Worm (Caenorhabditis elegans) whole organism, L4 larva: ENCODE data around the gene F40G9.14.

Source experiments
- T20F7.1 ChIP-seq: fragments of 200-800 bp; sonication (Bioruptor generic); optimal IDR thresholded peaks from 2 replicates; lab custom pipeline; 2018; ENCODE audit warnings: mild to moderate bottlenecking, missing genetic modification characterization, missing compliant biosample characterization
- Y48G9A.11 ChIP-seq: fragments of 200-800 bp; sonication (Bioruptor generic); IDR thresholded peaks from 2 replicates; pipeline ENCODE4 v1.3.6; 2022; ENCODE audit warnings: missing genetic modification reagents, missing genetic modification characterization, missing compliant biosample characterization
- aha-1 ChIP-seq: fragments of 150-350 bp; peaks from one replicate; lab custom pipeline; 2014; ENCODE audit warnings: missing biosample characterization, missing genetic modification characterization
- ceh-28 ChIP-seq: fragments of 150-350 bp; optimal IDR thresholded peaks from 2 replicates; lab custom pipeline; 2014; ENCODE audit warnings: missing biosample characterization, missing genetic modification reagents, missing genetic modification characterization
- ceh-62 ChIP-seq: sonication (generic microtip); optimal IDR thresholded peaks from 2 replicates; lab custom pipeline; 2017; ENCODE audit warnings: missing biosample characterization, missing genetic modification characterization
- daf-16 ChIP-seq, 3 experiments: sonication (generic microtip); optimal IDR thresholded peaks; 2 replicates each; lab custom pipeline; 2016 to 2017; ENCODE audit warnings: missing genetic modification characterization in 3 of 3, missing genetic modification reagents in 3 of 3, mild to moderate bottlenecking in 2 of 3, missing compliant biosample characterization in 2 of 3, missing biosample characterization in 1 of 3, moderate library complexity in 1 of 3
- daf-19 ChIP-seq: fragments of 200-800 bp; sonication (Bioruptor generic); conservative IDR thresholded peaks from 2 replicates; pipeline ENCODE4 v1.3.6; 2022; ENCODE audit warnings: missing genetic modification characterization, missing compliant biosample characterization
- daf-8 ChIP-seq: fragments of 200-800 bp; sonication (Bioruptor generic); IDR thresholded peaks from 2 replicates; pipeline ENCODE4 v1.3.6; 2022; ENCODE audit warnings: missing genetic modification characterization, missing compliant biosample characterization
- dpl-1 ChIP-seq: fragments of 150-350 bp; optimal IDR thresholded peaks from 2 replicates; lab custom pipeline; 2014; ENCODE audit warnings: missing biosample characterization, missing genetic modification reagents, missing genetic modification characterization
- dve-1 ChIP-seq: sonication (generic microtip); optimal IDR thresholded peaks from 2 replicates; lab custom pipeline; 2017; ENCODE audit warnings: antibody characterized with exemption, mild to moderate bottlenecking, missing genetic modification characterization, missing compliant biosample characterization; ENCODE audit not compliant: insufficient read depth
- fkh-10 ChIP-seq: fragments of 150-350 bp; optimal IDR thresholded peaks from 2 replicates; lab custom pipeline; 2014; ENCODE audit warnings: missing biosample characterization, missing genetic modification reagents, missing genetic modification characterization
- hlh-11 ChIP-seq: fragments of 200-800 bp; sonication (Bioruptor generic); optimal IDR thresholded peaks from 2 replicates; lab custom pipeline; 2018; ENCODE audit warnings: mild to moderate bottlenecking, missing genetic modification characterization, missing compliant biosample characterization
- hlh-30 ChIP-seq: sonication (generic microtip); optimal IDR thresholded peaks from 2 replicates; lab custom pipeline; 2017; ENCODE audit warnings: antibody characterized with exemption, mild to moderate bottlenecking, missing genetic modification characterization, missing compliant biosample characterization; ENCODE audit not compliant: insufficient read depth
- lir-3 ChIP-seq: sonication (generic microtip); optimal IDR thresholded peaks from 2 replicates; lab custom pipeline; 2016; ENCODE audit warnings: mild to moderate bottlenecking, missing genetic modification characterization, missing compliant biosample characterization
- lsy-2 ChIP-seq, 2 experiments: fragments of 150-350 bp in 1 of 2; sonication (generic microtip) in 1 of 2; optimal IDR thresholded peaks; 2 replicates each; lab custom pipeline; 2014 to 2017; ENCODE audit warnings: missing biosample characterization in 2 of 2, missing genetic modification characterization in 2 of 2
- madf-5 ChIP-seq, 2 experiments: fragments of 200-800 bp; sonication (Bioruptor generic); IDR thresholded peaks; 2 replicates each; pipeline ENCODE4 v1.3.6; 2022; ENCODE audit warnings: missing compliant biosample characterization in 2 of 2, missing genetic modification characterization in 2 of 2
- nhr-102 ChIP-seq: sonication (generic microtip); optimal IDR thresholded peaks from 2 replicates; lab custom pipeline; 2016; ENCODE audit warnings: mild to moderate bottlenecking, missing genetic modification characterization, moderate library complexity, missing compliant biosample characterization
- nhr-28 ChIP-seq: fragments of 150-350 bp; optimal IDR thresholded peaks from 2 replicates; lab custom pipeline; 2014; ENCODE audit warnings: missing biosample characterization, missing genetic modification characterization
- nhr-42 ChIP-seq: fragments of 200-800 bp; sonication (Bioruptor generic); IDR thresholded peaks from 2 replicates; pipeline ENCODE4 v1.3.6; 2022; ENCODE audit warnings: missing genetic modification characterization, missing compliant biosample characterization
- nhr-48 ChIP-seq: sonication (generic microtip); optimal IDR thresholded peaks from 2 replicates; lab custom pipeline; 2016; ENCODE audit warnings: mild to moderate bottlenecking, missing genetic modification characterization, missing compliant biosample characterization
- nhr-77 ChIP-seq: fragments of 150-350 bp; optimal IDR thresholded peaks from 2 replicates; lab custom pipeline; 2014; ENCODE audit warnings: missing biosample characterization, missing genetic modification characterization
- pqm-1 ChIP-seq: sonication (generic microtip); optimal IDR thresholded peaks from 2 replicates; lab custom pipeline; 2017; ENCODE audit warnings: missing biosample characterization, missing genetic modification characterization
- saeg-2 ChIP-seq: fragments of 200-800 bp; sonication (Bioruptor generic); IDR thresholded peaks from 2 replicates; pipeline ENCODE4 v1.3.6; 2022; ENCODE audit warnings: missing genetic modification reagents, missing genetic modification characterization, missing compliant biosample characterization
- sdz-12 ChIP-seq: fragments of 200-800 bp; sonication (Bioruptor generic); optimal IDR thresholded peaks from 2 replicates; lab custom pipeline; 2018; ENCODE audit warnings: mild to moderate bottlenecking, missing genetic modification characterization, missing compliant biosample characterization
- set-16 ChIP-seq: fragments of 200-800 bp; sonication (Bioruptor generic); IDR thresholded peaks from 2 replicates; pipeline ENCODE4 v1.3.6; 2022; ENCODE audit warnings: missing genetic modification reagents, missing genetic modification characterization, missing compliant biosample characterization
- unc-39 ChIP-seq: sonication (generic microtip); optimal IDR thresholded peaks from 2 replicates; lab custom pipeline; 2017; ENCODE audit warnings: missing biosample characterization, missing genetic modification characterization

F40G9.14 gene

DNA sequence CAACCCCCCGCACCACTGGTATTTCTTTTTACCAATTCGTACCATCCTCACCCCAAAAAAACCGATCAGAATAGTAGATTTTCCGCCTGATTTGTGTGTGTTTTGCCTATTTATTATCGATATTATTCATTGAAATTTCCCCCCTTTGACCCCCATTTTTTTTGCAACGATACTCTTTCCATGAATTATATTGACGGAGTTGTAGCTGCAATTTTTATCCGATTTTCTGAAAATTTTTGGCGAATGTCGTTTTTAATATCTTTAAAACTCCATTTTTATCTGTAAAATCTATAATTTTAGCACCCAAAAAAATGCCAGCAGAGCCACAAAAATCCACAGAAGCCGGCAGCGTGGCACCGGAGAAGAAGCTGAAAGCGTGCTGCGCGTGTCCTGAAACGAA lies 13.1 kb upstream of the F40G9.14 start, which contains the start of gene cox-17:
cox-17 (plus strand) TSS at position 301 of the 400 bp plus-strand sequence.
- no peak for TF ChIP-seq ceh-62
- no peak for TF ChIP-seq hlh-11 (tag; lab: Kevin White, UChicago)
- no peak for TF ChIP-seq lir-3
- no peak for TF ChIP-seq nhr-102 (tag; lab: Kevin White, UChicago)
- no peak for TF ChIP-seq nhr-28 (tag; lab: Kevin White, UChicago)
- TF ChIP-seq daf-8: no peak
- peak; percentile 12; the same call in 1 of the 2 replicates for TF ChIP-seq nhr-42

DNA sequence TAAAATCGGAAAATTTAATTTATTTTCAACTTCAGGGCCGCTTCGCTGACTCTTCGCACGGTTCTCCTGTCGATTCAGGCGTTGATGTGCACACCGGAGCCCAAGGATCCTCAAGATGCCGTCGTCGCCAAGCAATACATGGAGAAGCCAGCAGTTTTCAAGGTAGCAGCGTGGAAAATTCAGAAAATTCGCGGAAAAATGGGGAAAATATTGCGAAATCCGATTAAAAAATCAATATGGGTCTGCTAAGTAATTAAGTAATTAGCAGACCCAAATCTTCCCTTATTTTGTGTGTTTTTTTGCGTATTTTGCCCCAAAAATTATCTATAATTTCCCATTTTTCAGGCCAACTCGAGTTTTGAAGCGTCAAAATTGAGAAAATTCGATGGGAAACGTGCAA lies 11.7 kb upstream of the F40G9.14 start:
- TF ChIP-seq aha-1: peak; percentile 79
- TF ChIP-seq daf-19 (GFP tag; lab: Robert Waterston, UW): no peak

DNA sequence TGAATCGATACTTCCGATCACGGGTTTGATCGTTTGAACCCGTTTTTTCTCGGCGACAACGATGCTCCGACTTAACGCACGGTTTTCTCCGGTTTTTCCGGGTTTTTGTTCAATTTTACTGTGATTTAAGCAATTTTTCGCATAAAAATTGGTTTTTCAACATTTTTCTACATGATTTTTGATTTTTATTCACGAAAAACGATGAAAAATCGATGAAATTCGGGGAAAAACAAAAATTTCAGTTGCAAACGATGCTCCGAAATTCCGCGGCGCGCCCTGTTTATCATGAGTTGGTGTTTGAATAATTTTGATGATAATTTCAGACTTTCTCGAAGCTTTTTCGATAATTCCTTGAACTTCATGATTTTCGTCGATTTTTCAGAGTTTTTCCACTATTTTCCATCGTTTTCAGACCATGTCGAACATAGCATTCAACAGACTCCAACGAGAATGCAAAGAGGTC lies 10.8 kb upstream of the F40G9.14 start, which contains the start of gene ubc-20:
ubc-20 (plus strand) TSS at position 413 of the 463 bp plus-strand sequence.
- TF ChIP-seq daf-16 (GFP tag; optimal IDR thresholded peaks at IDR 0.05; lab: Kevin White, UChicago) (no peak), daf-16 (tag; optimal IDR thresholded peaks at IDR 0.05; lab: Kevin White, UChicago) (peak; percentile 11), daf-8 (no peak), dpl-1 (peak; percentile 15), nhr-102 (tag; lab: Kevin White, UChicago) (no peak), lsy-2 (tag; optimal IDR thresholded peaks at IDR 0.05; lab: Kevin White, UChicago) (peak in 1 of 2 experiments; percentile 26), T20F7.1 (peak; percentile 98), nhr-77 (peak; percentile 25), Y48G9A.11 (peak; percentile 95), hlh-30 (tag; lab: Kevin White, UChicago) (peak; percentile 62), nhr-42 (no peak)

DNA sequence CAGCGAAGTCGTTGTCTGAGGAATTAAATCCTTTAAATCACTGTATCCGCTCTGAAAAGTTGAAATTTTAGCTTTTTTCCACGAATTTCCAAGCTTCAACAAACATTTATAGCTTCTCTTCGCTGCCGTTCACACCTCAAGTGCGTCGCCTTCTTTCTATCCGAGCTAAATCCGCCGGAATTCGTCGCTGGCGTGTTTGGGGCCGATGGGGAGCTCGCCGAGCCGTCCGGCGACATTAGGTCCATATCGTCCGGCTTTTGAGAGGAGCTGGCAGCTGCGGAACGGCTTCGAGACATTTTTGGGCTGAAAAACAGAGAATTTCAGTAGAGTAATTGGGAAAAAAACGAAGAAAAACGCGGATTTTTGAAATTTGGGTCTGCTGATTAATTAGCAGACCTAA lies 10.2 kb upstream of the F40G9.14 start, which contains the start of gene mxl-2:
mxl-2 (minus strand) TSS at position 303 of the 400 bp plus-strand sequence.
- TF ChIP-seq saeg-2 (GFP tag; lab: Robert Waterston, UW) (no peak), set-16 (peak; percentile 75)

DNA sequence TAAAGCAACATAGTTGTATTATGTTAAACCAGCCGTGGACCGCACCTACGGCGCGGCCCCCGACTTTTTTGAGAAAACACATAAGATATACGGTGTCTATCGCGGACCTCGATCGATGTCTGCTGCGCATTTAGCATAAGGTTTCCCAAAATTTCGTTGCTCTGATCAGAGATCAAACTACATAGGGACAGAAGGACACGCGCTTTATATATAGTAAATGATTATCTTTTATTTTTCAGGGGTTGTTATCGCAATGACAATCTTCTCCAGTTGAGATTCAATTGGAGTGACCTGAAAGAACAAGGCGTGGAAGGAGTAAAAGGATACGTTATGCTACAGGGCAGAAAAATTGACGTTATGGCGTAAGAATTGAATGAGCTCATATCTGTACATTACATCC lies 8.3 kb upstream of the F40G9.14 start:
- peak; percentile 26 for TF ChIP-seq aha-1

DNA sequence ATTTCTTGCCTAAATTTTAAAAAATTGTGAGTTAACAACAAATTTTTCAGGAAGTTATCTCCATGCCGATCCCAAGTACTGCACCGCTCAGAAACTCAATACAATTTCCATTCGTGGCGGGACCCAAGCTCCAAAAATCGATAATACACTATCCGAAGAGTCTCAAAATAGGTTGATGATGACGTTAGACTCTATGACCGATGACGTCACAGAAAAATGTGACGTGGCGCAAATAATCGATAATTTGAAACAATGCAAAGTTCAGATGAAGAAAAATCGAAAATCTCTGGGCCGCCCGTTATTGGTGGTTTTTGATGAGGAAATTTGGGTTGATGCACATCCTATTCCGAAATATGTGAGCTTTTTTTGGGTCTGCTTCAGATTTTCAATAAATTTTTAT lies 6.7 kb upstream of the F40G9.14 start:
- TF ChIP-seq ceh-28 (tag; lab: Kevin White, UChicago) (peak; percentile 24), sdz-12 (GFP tag; lab: Kevin White, UChicago) (no peak)
- TF ChIP-seq, all 104 proteins: peak for 1

DNA sequence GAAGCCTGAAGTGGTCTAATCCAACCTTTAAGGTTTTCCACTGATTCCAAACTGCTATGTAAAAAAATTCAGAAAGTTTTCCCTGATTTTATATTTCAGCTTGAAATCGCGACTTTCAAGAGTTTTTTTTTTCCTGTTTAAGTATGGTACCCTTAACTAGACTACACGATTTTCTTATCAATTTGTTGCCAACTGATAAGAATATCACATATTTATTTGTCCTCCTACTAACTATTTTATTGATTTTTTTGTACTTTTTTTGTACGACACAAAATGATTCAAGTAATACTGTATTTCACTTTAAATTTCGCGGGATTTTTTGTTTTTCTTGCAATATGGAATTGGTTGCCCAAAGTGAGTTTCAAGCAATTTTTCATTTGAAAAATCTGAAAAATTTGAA lies 5.5 kb upstream of the F40G9.14 start:
- TF ChIP-seq pqm-1: peak; percentile 36
- TF ChIP-seq nhr-77: peak; percentile 53
- TF ChIP-seq dve-1 (tag; lab: Kevin White, UChicago): no peak
- TF ChIP-seq nhr-28 (tag; lab: Kevin White, UChicago): peak; percentile 69

DNA sequence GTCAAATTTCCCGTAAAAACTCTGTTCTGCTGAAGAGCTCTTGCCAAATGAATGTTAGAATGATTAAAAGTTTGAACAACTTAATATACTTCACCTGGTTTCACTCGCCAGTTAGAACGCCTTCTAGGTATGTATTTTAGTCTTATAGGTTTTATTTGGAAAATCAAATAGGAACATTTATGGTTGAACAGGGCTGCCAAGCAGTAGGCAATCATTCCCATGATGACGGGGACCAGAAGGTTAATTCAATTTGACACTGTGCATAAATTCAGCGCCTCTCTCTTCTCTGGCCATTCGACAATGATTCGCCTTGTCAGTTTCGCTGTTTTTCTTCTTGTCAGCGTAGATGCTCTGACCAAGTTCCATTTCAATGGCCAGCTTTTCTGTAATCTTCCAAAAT lies 4.5 kb upstream of the F40G9.14 start, which contains the start of gene F40G9.15:
F40G9.15 (plus strand) TSS at position 301 of the 400 bp plus-strand sequence.
- no peak for TF ChIP-seq lsy-2 (tag; optimal IDR thresholded peaks at IDR 0.05; lab: Kevin White, UChicago)
- no peak for TF ChIP-seq fkh-10 (GFP tag; lab: Kevin White, UChicago)
- 0 out of 4 replicates have a peak, but pooled peaks of 1 of the 2 experiments have one; percentile 44 for TF ChIP-seq madf-5 (GFP tag; IDR thresholded peaks at IDR 0.05; lab: Robert Waterston, UW)
- no peak for TF ChIP-seq nhr-48 (tag; lab: Kevin White, UChicago)
- no peak for TF ChIP-seq unc-39
